Fruit fly (Drosophila melanogaster) whole organism, embryonic: ENCODE data around the gene CG13928.

Source experiments
- Antp ChIP-seq: fragments of 200-800 bp; sonication (Bioruptor generic); optimal IDR thresholded peaks from 3 replicates; lab custom pipeline; 2016; ENCODE audit warnings: missing biosample characterization, missing genetic modification characterization
- CG10979 ChIP-seq: fragments of 200-800 bp; sonication (Bioruptor generic); optimal IDR thresholded peaks from 2 replicates; lab custom pipeline; 2018; ENCODE audit warnings: missing biosample characterization, mild to moderate bottlenecking, missing genetic modification characterization, moderate library complexity
- CG13624 ChIP-seq: fragments of 200-800 bp; sonication (Bioruptor generic); optimal IDR thresholded peaks from 2 replicates; lab custom pipeline; 2016; ENCODE audit warnings: missing biosample characterization, missing genetic modification characterization
- CG14050 ChIP-seq: fragments of 200-800 bp; sonication (Bioruptor generic); IDR thresholded peaks from 3 replicates; pipeline ENCODE4 v1.3.6; 2022; ENCODE audit warnings: missing biosample characterization, missing genetic modification characterization
- CG14441 ChIP-seq: fragments of 200-800 bp; sonication (Bioruptor generic); IDR thresholded peaks from 2 replicates; pipeline ENCODE4 v1.3.6; 2022; ENCODE audit warnings: missing biosample characterization, missing genetic modification characterization
- CG15011 ChIP-seq: fragments of 200-800 bp; sonication (Bioruptor generic); optimal IDR thresholded peaks from 3 replicates; lab custom pipeline; 2018; ENCODE audit warnings: missing biosample characterization, mild to moderate bottlenecking, missing genetic modification characterization
- CG1602 ChIP-seq: fragments of 200-800 bp; sonication (Bioruptor generic); optimal IDR thresholded peaks from 3 replicates; lab custom pipeline; 2016; ENCODE audit warnings: missing biosample characterization, missing genetic modification characterization
- CG1647 ChIP-seq: fragments of 200-800 bp; sonication (Bioruptor generic); optimal IDR thresholded peaks from 3 replicates; lab custom pipeline; 2016; ENCODE audit warnings: missing biosample characterization, missing genetic modification characterization
- CG16815 ChIP-seq: fragments of 200-800 bp; sonication (Bioruptor generic); optimal IDR thresholded peaks from 3 replicates; lab custom pipeline; 2017; ENCODE audit warnings: missing biosample characterization, mild to moderate bottlenecking, missing genetic modification characterization
- CG18764 ChIP-seq: fragments of 200-800 bp; sonication (Bioruptor generic); optimal IDR thresholded peaks from 3 replicates; lab custom pipeline; 2016; ENCODE audit warnings: missing biosample characterization, missing genetic modification characterization
- CG2129 ChIP-seq: fragments of 200-800 bp; sonication (Bioruptor generic); IDR thresholded peaks from 2 replicates; pipeline ENCODE4 v1.3.6; 2022; ENCODE audit warnings: missing biosample characterization, missing genetic modification characterization; ENCODE audit not compliant: partially characterized antibody
- CG4328 ChIP-seq: fragments of 200-800 bp; sonication (Bioruptor generic); optimal IDR thresholded peaks from 3 replicates; lab custom pipeline; 2017; ENCODE audit warnings: missing biosample characterization, missing genetic modification reagents, missing genetic modification characterization
- CG6765 ChIP-seq: fragments of 200-800 bp; sonication (Bioruptor generic); optimal IDR thresholded peaks from 3 replicates; lab custom pipeline; 2017; ENCODE audit warnings: missing biosample characterization, mild to moderate bottlenecking, missing genetic modification characterization
- CG7745 ChIP-seq: fragments of 200-800 bp; sonication (Bioruptor generic); optimal IDR thresholded peaks from 2 replicates; lab custom pipeline; 2018; ENCODE audit warnings: missing biosample characterization, mild to moderate bottlenecking, missing genetic modification characterization, moderate library complexity
- CG7987 ChIP-seq: fragments of 200-800 bp; sonication (Bioruptor generic); optimal IDR thresholded peaks from 2 replicates; lab custom pipeline; 2018; ENCODE audit warnings: missing biosample characterization, mild to moderate bottlenecking, missing genetic modification characterization, moderate library complexity
- CG8281 ChIP-seq: fragments of 200-800 bp; sonication (Bioruptor generic); optimal IDR thresholded peaks from 2 replicates; lab custom pipeline; 2018; ENCODE audit warnings: missing biosample characterization, mild to moderate bottlenecking, missing genetic modification characterization, moderate library complexity
- CG9215 ChIP-seq: fragments of 200-800 bp; sonication (Bioruptor generic); IDR thresholded peaks from 2 replicates; pipeline ENCODE4 v1.3.6; 2022; ENCODE audit warnings: missing biosample characterization, missing genetic modification characterization
- Dip3 ChIP-seq: fragments of 200-800 bp; sonication (Bioruptor generic); optimal IDR thresholded peaks from 3 replicates; lab custom pipeline; 2016; ENCODE audit warnings: missing biosample characterization, missing genetic modification characterization
- Dp ChIP-seq: fragments of 200-800 bp; sonication (Bioruptor generic); optimal IDR thresholded peaks from 2 replicates; lab custom pipeline; 2018; ENCODE audit warnings: missing biosample characterization, mild to moderate bottlenecking, missing genetic modification characterization, moderate library complexity
- Drgx ChIP-seq: fragments of 200-800 bp; sonication (Bioruptor generic); IDR thresholded peaks from 2 replicates; pipeline ENCODE4 v1.3.6; 2022; ENCODE audit warnings: missing biosample characterization, missing genetic modification characterization
- Hr51 ChIP-seq, 2 experiments: fragments of 200-800 bp; sonication (Bioruptor generic); optimal IDR thresholded peaks; 2 replicates in 1 of 2; 3 replicates in 1 of 2; lab custom pipeline; 2016 to 2018; ENCODE audit warnings: missing biosample characterization in 2 of 2, missing genetic modification characterization in 2 of 2, mild to moderate bottlenecking in 1 of 2, moderate library complexity in 1 of 2
- Jarid2 ChIP-seq: fragments of 200-800 bp; sonication (Bioruptor generic); optimal IDR thresholded peaks from 3 replicates; lab custom pipeline; 2017; ENCODE audit warnings: mild to moderate bottlenecking, missing biosample characterization, missing genetic modification reagents, missing genetic modification characterization
- Mrtf ChIP-seq: fragments of 200-800 bp; sonication (Bioruptor generic); IDR thresholded peaks from 3 replicates; pipeline ENCODE4 v1.3.6; 2022; ENCODE audit warnings: missing biosample characterization, missing genetic modification characterization
- Neu2 ChIP-seq: fragments of 200-800 bp; sonication (Bioruptor generic); optimal IDR thresholded peaks from 3 replicates; lab custom pipeline; 2016; ENCODE audit warnings: missing biosample characterization, missing genetic modification characterization, borderline replicate concordance
- Nf-YC ChIP-seq: fragments of 200-800 bp; optimal IDR thresholded peaks from 3 replicates; lab custom pipeline; 2019; ENCODE audit warnings: missing biosample characterization, mild to moderate bottlenecking, missing genetic modification characterization, moderate library complexity
- Oli ChIP-seq: fragments of 200-800 bp; sonication (Bioruptor generic); optimal IDR thresholded peaks from 2 replicates; lab custom pipeline; 2018; ENCODE audit warnings: missing biosample characterization, mild to moderate bottlenecking, missing genetic modification characterization, moderate library complexity
- Optix ChIP-seq: fragments of 200-800 bp; sonication (Bioruptor generic); IDR thresholded peaks from 3 replicates; pipeline ENCODE4 v1.3.6; 2022; ENCODE audit warnings: missing biosample characterization, missing genetic modification characterization
- PHDP ChIP-seq: fragments of 200-800 bp; sonication (Bioruptor generic); optimal IDR thresholded peaks from 3 replicates; lab custom pipeline; 2018; ENCODE audit warnings: missing biosample characterization, mild to moderate bottlenecking, missing genetic modification characterization, moderate library complexity
- Taf1 ChIP-seq: fragments of 200-800 bp; sonication (Bioruptor generic); IDR thresholded peaks from 2 replicates; pipeline ENCODE4 v1.3.6; 2022; ENCODE audit warnings: missing biosample characterization, missing genetic modification characterization
- abd-A ChIP-seq: fragments of 200-800 bp; sonication (Bioruptor generic); optimal IDR thresholded peaks from 3 replicates; lab custom pipeline; 2019; ENCODE audit warnings: missing biosample characterization, mild to moderate bottlenecking, missing genetic modification characterization, moderate library complexity
- bcd ChIP-seq: fragments of 200-800 bp; sonication (Bioruptor generic); optimal IDR thresholded peaks from 2 replicates; lab custom pipeline; 2017; ENCODE audit warnings: missing biosample characterization, mild to moderate bottlenecking, missing genetic modification characterization
- crc ChIP-seq: fragments of 200-800 bp; sonication (Bioruptor generic); optimal IDR thresholded peaks from 2 replicates; lab custom pipeline; 2016; ENCODE audit warnings: missing biosample characterization, missing genetic modification characterization
- cwo ChIP-seq: fragments of 200-800 bp; sonication (Bioruptor generic); optimal IDR thresholded peaks from 3 replicates; lab custom pipeline; 2017; ENCODE audit warnings: missing biosample characterization, missing genetic modification characterization, mild to moderate bottlenecking, moderate library complexity, missing genetic modification reagents
- dimm ChIP-seq: fragments of 200-800 bp; sonication (Bioruptor generic); IDR thresholded peaks from 2 replicates; pipeline ENCODE4 v1.3.6; 2022; ENCODE audit warnings: missing biosample characterization, missing genetic modification characterization
- dpn ChIP-seq, 2 experiments: fragments of 200-800 bp; sonication (Bioruptor generic); optimal IDR thresholded peaks; 3 replicates each; lab custom pipeline; 2016; ENCODE audit warnings: missing biosample characterization in 2 of 2, missing genetic modification characterization in 2 of 2
- esg ChIP-seq: fragments of 200-800 bp; sonication (Bioruptor generic); conservative IDR thresholded peaks from 2 replicates; pipeline ENCODE4 v1.3.6; 2022; ENCODE audit warnings: missing biosample characterization, missing genetic modification characterization
- eve ChIP-seq, 2 experiments: fragments of >200 bp; optimal IDR thresholded peaks; 2 replicates each; lab custom pipeline; 2017; ENCODE audit warnings: missing biosample characterization in 2 of 2, missing genetic modification characterization in 2 of 2
- fu2 ChIP-seq: fragments of 200-800 bp; sonication (Bioruptor generic); optimal IDR thresholded peaks from 2 replicates; lab custom pipeline; 2016; ENCODE audit warnings: missing biosample characterization, missing genetic modification characterization
- hkb ChIP-seq, 2 experiments: fragments of 200-800 bp in 1 of 2; fragments of >200 bp in 1 of 2; sonication (Bioruptor generic) in 1 of 2; IDR thresholded peaks in 1 of 2; optimal IDR thresholded peaks in 1 of 2; 2 replicates each; pipeline versions ENCODE4 v1.3.6 to Lab custom; 2017 to 2022; ENCODE audit warnings: missing biosample characterization in 1 of 2, missing genetic modification characterization in 1 of 2
- hth ChIP-seq: fragments of >200 bp; optimal IDR thresholded peaks from 2 replicates; lab custom pipeline; 2017; ENCODE audit warnings: inconsistent platforms
- ind ChIP-seq: fragments of 200-800 bp; sonication (Bioruptor generic); optimal IDR thresholded peaks from 3 replicates; lab custom pipeline; 2016; ENCODE audit warnings: missing biosample characterization, missing genetic modification characterization
- jigr1 ChIP-seq: fragments of 200-800 bp; sonication (Bioruptor generic); IDR thresholded peaks from 3 replicates; pipeline ENCODE4 v1.3.6; 2022; ENCODE audit warnings: missing biosample characterization, missing genetic modification characterization
- jumu ChIP-seq: fragments of 200-800 bp; sonication (Bioruptor generic); optimal IDR thresholded peaks from 3 replicates; lab custom pipeline; 2016; ENCODE audit warnings: missing biosample characterization, missing genetic modification characterization
- lmd ChIP-seq: fragments of 200-800 bp; sonication (Bioruptor generic); IDR thresholded peaks from 2 replicates; pipeline ENCODE4 v1.3.6; 2022; ENCODE audit warnings: missing biosample characterization, missing genetic modification characterization
- maf-S ChIP-seq: fragments of 200-800 bp; sonication (Bioruptor generic); optimal IDR thresholded peaks from 2 replicates; lab custom pipeline; 2016; ENCODE audit warnings: missing biosample characterization, missing genetic modification characterization
- mam ChIP-seq: fragments of 200-800 bp; sonication (Bioruptor generic); optimal IDR thresholded peaks from 3 replicates; lab custom pipeline; 2016; ENCODE audit warnings: missing biosample characterization, missing genetic modification characterization
- stwl ChIP-seq: fragments of 200-800 bp; sonication (Bioruptor generic); optimal IDR thresholded peaks from 3 replicates; lab custom pipeline; 2018; ENCODE audit warnings: missing biosample characterization, mild to moderate bottlenecking, missing genetic modification characterization, moderate library complexity
- sug ChIP-seq: fragments of 200-800 bp; optimal IDR thresholded peaks from 2 replicates; lab custom pipeline; 2019; ENCODE audit warnings: missing biosample characterization, mild to moderate bottlenecking, missing genetic modification characterization, moderate library complexity
- ttk ChIP-seq: fragments of 200-800 bp; sonication (Bioruptor generic); IDR thresholded peaks from 2 replicates; pipeline ENCODE4 v2.1.2; 2022; ENCODE audit warnings: missing biosample characterization, missing genetic modification characterization
- tx ChIP-seq: fragments of 200-800 bp; sonication (Bioruptor generic); optimal IDR thresholded peaks from 2 replicates; lab custom pipeline; 2016; ENCODE audit warnings: missing biosample characterization, missing genetic modification characterization

Gene CG13928

dm6 chr3L:1602064-1602832, 25.9 kb downstream of the CG13928 start, which contains the start of gene CG12104 (continued):
- TF ChIP-seq crc (no peak), esg (GFP tag; lab: Robert Waterston, UW) (no peak), CG13624 (GFP tag; lab: Kevin White, UChicago) (no peak), dimm (no peak), bcd (no peak), eve (GFP tag; optimal IDR thresholded peaks at IDR 0.05; lab: Kevin White, UChicago) (no peak), CG14050 (no peak), Taf1 (no peak), CG9215 (GFP tag; lab: Robert Waterston, UW) (no peak), Oli (tag; lab: Kevin White, UChicago) (no peak), dpn (GFP tag; optimal IDR thresholded peaks at IDR 0.05; lab: Kevin White, UChicago) (no peak), Dp (GFP tag; lab: Kevin White, UChicago) (peak; percentile 20), Neu2 (GFP tag; lab: Kevin White, UChicago) (no peak), Drgx (GFP tag; lab: Robert Waterston, UW) (no peak), CG1647 (GFP tag; lab: Kevin White, UChicago) (no peak), PHDP (peak; percentile 14), mam (GFP tag; lab: Kevin White, UChicago) (no peak), CG6765 (no peak), sug (tag; lab: Kevin White, UChicago) (peak; percentile 91), CG1602 (GFP tag; lab: Kevin White, UChicago) (no peak), Dip3 (GFP tag; lab: Kevin White, UChicago) (no peak), CG7987 (GFP tag; lab: Kevin White, UChicago) (peak; percentile 12), Jarid2 (GFP tag; lab: Kevin White, UChicago) (no peak), ind (no peak), CG16815 (GFP tag; lab: Kevin White, UChicago) (no peak), CG15011 (GFP tag; lab: Kevin White, UChicago) (no peak), ttk (GFP tag; lab: Robert Waterston, UW) (no peak), jigr1 (GFP tag; lab: Robert Waterston, UW) (no peak), hkb (optimal IDR thresholded peaks at IDR 0.05; lab: Kevin White, UChicago) (no peak), hkb (GFP tag; IDR thresholded peaks at IDR 0.05; lab: Robert Waterston, UW) (0 out of 2 replicates have a peak, but pooled peaks have one; percentile 8), fu2 (no peak), CG8281 (tag; lab: Kevin White, UChicago) (no peak), CG7745 (tag; lab: Kevin White, UChicago) (no peak), CG18764 (GFP tag; lab: Kevin White, UChicago) (no peak), CG14441 (GFP tag; lab: Robert Waterston, UW) (no peak), lmd (GFP tag; lab: Robert Waterston, UW) (no peak), CG10979 (tag; lab: Kevin White, UChicago) (no peak), Antp (GFP tag; lab: Kevin White, UChicago) (no peak), tx (GFP tag; lab: Kevin White, UChicago) (no peak), Optix (no peak), CG2129 (GFP tag; lab: Robert Waterston, UW) (no peak), Hr51 (GFP tag; optimal IDR thresholded peaks at IDR 0.05; lab: Kevin White, UChicago) (no peak), abd-A (tag; lab: Kevin White, UChicago) (no peak), cwo (GFP tag; lab: Kevin White, UChicago) (peak; percentile 40), Mrtf (no peak), hth (lab: Kevin White, UChicago) (no peak), CG4328 (no peak), maf-S (no peak), jumu (GFP tag; lab: Kevin White, UChicago) (no peak), stwl (no peak), Nf-YC (no peak)
